Worm (Caenorhabditis elegans) whole organism, young adult: ENCODE data around the gene ZK809.9.

Experiments
- B0035.1 ChIP-seq: sonication (generic microtip); optimal IDR thresholded peaks from 2 replicates; lab custom pipeline; 2016; ENCODE audit warnings: missing genetic modification characterization, mild to moderate bottlenecking, missing compliant biosample characterization, missing genotype, missing genetic modification reagents
- B0336.3 ChIP-seq: fragments of 200-800 bp; sonication (Bioruptor generic); IDR thresholded peaks from 2 replicates; pipeline ENCODE4 v1.3.6; 2022; ENCODE audit warnings: missing genetic modification characterization, missing compliant biosample characterization
- C06A6.2 ChIP-seq: fragments of 200-800 bp; sonication (Bioruptor generic); conservative IDR thresholded peaks from 2 replicates; pipeline ENCODE4 v1.3.6; 2022; ENCODE audit warnings: missing genetic modification characterization, missing compliant biosample characterization
- F23B12.7 ChIP-seq: sonication (generic microtip); optimal IDR thresholded peaks from 2 replicates; lab custom pipeline; 2017; ENCODE audit warnings: missing genetic modification characterization, mild to moderate bottlenecking, missing compliant biosample characterization, antibody characterized with exemption, moderate library complexity; ENCODE audit not compliant: insufficient read depth
- F39B2.1 ChIP-seq: fragments of 200-800 bp; sonication (Bioruptor generic); IDR thresholded peaks from 2 replicates; pipeline ENCODE4 v1.3.6; 2022; ENCODE audit warnings: missing genetic modification reagents, missing genetic modification characterization, missing compliant biosample characterization
- F57A8.1 ChIP-seq: fragments of 200-800 bp; sonication (Bioruptor generic); optimal IDR thresholded peaks from 2 replicates; lab custom pipeline; 2018; ENCODE audit warnings: mild to moderate bottlenecking, missing genetic modification characterization, moderate library complexity, missing compliant biosample characterization
- K11D2.4 ChIP-seq: fragments of 200-800 bp; sonication (Bioruptor generic); IDR thresholded peaks from 2 replicates; pipeline ENCODE4 v1.3.6; 2022; ENCODE audit warnings: missing genetic modification reagents, missing genetic modification characterization, missing compliant biosample characterization
- T26A5.8 ChIP-seq: sonication (generic microtip); optimal IDR thresholded peaks from 2 replicates; lab custom pipeline; 2016; ENCODE audit warnings: missing genetic modification characterization, missing compliant biosample characterization
- ama-1 ChIP-seq, 3 experiments: fragments of 150-350 bp in 1 of 3; sonication (generic microtip) in 2 of 3; optimal IDR thresholded peaks; 2 replicates each; lab custom pipeline; 2014 to 2018; ENCODE audit warnings: missing biosample characterization in 2 of 3, missing genetic modification characterization in 2 of 3, missing genetic modification reagents in 2 of 3
- attf-3 ChIP-seq: fragments of 200-800 bp; sonication (Bioruptor generic); conservative IDR thresholded peaks from 2 replicates; pipeline ENCODE4 v1.3.6; 2022; ENCODE audit warnings: missing genetic modification reagents, missing genetic modification characterization, missing compliant biosample characterization
- attf-6 ChIP-seq: fragments of 200-800 bp; sonication (Bioruptor generic); IDR thresholded peaks from 2 replicates; pipeline ENCODE4 v1.3.6; 2022; ENCODE audit warnings: missing genetic modification reagents, missing genetic modification characterization, missing compliant biosample characterization
- bed-1 ChIP-seq: fragments of 200-800 bp; sonication (Bioruptor generic); IDR thresholded peaks from 2 replicates; pipeline ENCODE4 v1.3.6; 2022; ENCODE audit warnings: missing genetic modification reagents, missing genetic modification characterization, missing compliant biosample characterization
- ccch-3 ChIP-seq: fragments of 200-800 bp; sonication (Bioruptor generic); optimal IDR thresholded peaks from 2 replicates; lab custom pipeline; 2018; ENCODE audit warnings: mild to moderate bottlenecking, missing genetic modification characterization, missing compliant biosample characterization
- cebp-1 ChIP-seq, 2 experiments: fragments of 200-800 bp in 1 of 2; sonication (Bioruptor generic) in 1 of 2; sonication (generic microtip) in 1 of 2; IDR thresholded peaks in 1 of 2; optimal IDR thresholded peaks in 1 of 2; 2 replicates each; pipeline versions ENCODE4 v1.3.6 to Lab custom; 2017 to 2022; ENCODE audit warnings: missing compliant biosample characterization in 2 of 2, missing genetic modification characterization in 2 of 2, mild to moderate bottlenecking in 1 of 2, missing genetic modification reagents in 1 of 2, moderate library complexity in 1 of 2
- cebp-2 ChIP-seq: fragments of 200-800 bp; sonication (Bioruptor generic); IDR thresholded peaks from 2 replicates; pipeline ENCODE4 v1.3.6; 2022; ENCODE audit warnings: missing genetic modification characterization, missing compliant biosample characterization
- ceh-79 ChIP-seq: sonication (generic microtip); optimal IDR thresholded peaks from 2 replicates; lab custom pipeline; 2017; ENCODE audit warnings: mild to moderate bottlenecking, missing genetic modification characterization, missing compliant biosample characterization
- ceh-91 ChIP-seq: fragments of 200-800 bp; sonication (Bioruptor generic); IDR thresholded peaks from 2 replicates; pipeline ENCODE4 v1.3.6; 2022; ENCODE audit warnings: missing genetic modification reagents, missing genetic modification characterization, missing compliant biosample characterization
- dox-1 ChIP-seq: fragments of 200-800 bp; sonication (Bioruptor generic); IDR thresholded peaks from 2 replicates; pipeline ENCODE4 v1.3.6; 2022; ENCODE audit warnings: missing genetic modification reagents, missing genetic modification characterization, missing compliant biosample characterization
- dpff-1 ChIP-seq: sonication (generic microtip); optimal IDR thresholded peaks from 2 replicates; lab custom pipeline; 2017; ENCODE audit warnings: mild to moderate bottlenecking, missing genetic modification characterization, missing compliant biosample characterization
- egrh-3 ChIP-seq: fragments of 200-800 bp; sonication (Bioruptor generic); IDR thresholded peaks from 2 replicates; pipeline ENCODE4 v1.3.6; 2022; ENCODE audit warnings: missing genetic modification reagents, missing genetic modification characterization, missing compliant biosample characterization
- hlh-26 ChIP-seq: fragments of 200-800 bp; sonication (Bioruptor generic); conservative IDR thresholded peaks from 2 replicates; pipeline ENCODE4 v1.3.6; 2022; ENCODE audit warnings: missing genetic modification reagents, missing genetic modification characterization, missing compliant biosample characterization
- hsf-1 ChIP-seq: fragments of 200-800 bp; sonication (Bioruptor generic); IDR thresholded peaks from 2 replicates; pipeline ENCODE4 v1.3.6; 2022; ENCODE audit warnings: missing genetic modification reagents, missing genetic modification characterization, missing compliant biosample characterization
- let-526 ChIP-seq: fragments of 200-800 bp; sonication (Bioruptor generic); IDR thresholded peaks from 2 replicates; pipeline ENCODE4 v1.3.6; 2022; ENCODE audit warnings: missing genetic modification reagents, missing genetic modification characterization, missing compliant biosample characterization
- let-607 ChIP-seq, 2 experiments: fragments of 200-800 bp in 1 of 2; sonication (Bioruptor generic) in 1 of 2; sonication (generic microtip) in 1 of 2; optimal IDR thresholded peaks; 2 replicates each; lab custom pipeline; 2016 to 2018; ENCODE audit warnings: mild to moderate bottlenecking in 2 of 2, missing compliant biosample characterization in 2 of 2, missing genetic modification characterization in 2 of 2, moderate library complexity in 2 of 2, missing genotype in 1 of 2
- lin-54 ChIP-seq: fragments of 200-800 bp; sonication (Bioruptor generic); optimal IDR thresholded peaks from 2 replicates; lab custom pipeline; 2018; ENCODE audit warnings: mild to moderate bottlenecking, missing genetic modification characterization, missing compliant biosample characterization
- mcd-1 ChIP-seq: fragments of 200-800 bp; sonication (Bioruptor generic); IDR thresholded peaks from 2 replicates; pipeline ENCODE4 v1.3.6; 2022; ENCODE audit warnings: missing genetic modification reagents, missing genetic modification characterization, missing compliant biosample characterization
- nfya-1 ChIP-seq: sonication (generic microtip); optimal IDR thresholded peaks from 2 replicates; lab custom pipeline; 2017; ENCODE audit warnings: antibody characterized with exemption, missing compliant biosample characterization, missing genetic modification characterization, borderline replicate concordance; ENCODE audit not compliant: insufficient read depth
- nhr-120 ChIP-seq: fragments of 200-800 bp; sonication (Bioruptor generic); IDR thresholded peaks from 2 replicates; pipeline ENCODE4 v1.3.6; 2022; ENCODE audit warnings: missing genetic modification characterization, missing compliant biosample characterization
- nhr-80 ChIP-seq: sonication (generic microtip); optimal IDR thresholded peaks from 2 replicates; lab custom pipeline; 2016; ENCODE audit warnings: missing genetic modification characterization, missing compliant biosample characterization
- nhr-90 ChIP-seq: sonication (generic microtip); optimal IDR thresholded peaks from 2 replicates; lab custom pipeline; 2016; ENCODE audit warnings: missing genotype, mild to moderate bottlenecking, missing genetic modification characterization, missing compliant biosample characterization
- pha-4 ChIP-seq: fragments of 150-350 bp; sonication (generic microtip); optimal IDR thresholded peaks from 2 replicates; lab custom pipeline; 2014; ENCODE audit warnings: missing biosample characterization, missing genetic modification reagents, missing genetic modification characterization
- rec-8 ChIP-seq, 2 experiments: sonication (generic microtip); optimal IDR thresholded peaks; 2 replicates each; lab custom pipeline; 2016; ENCODE audit warnings: mild to moderate bottlenecking in 2 of 2, missing genetic modification characterization in 2 of 2, missing genetic modification reagents in 2 of 2, missing genotype in 2 of 2, missing biosample characterization in 1 of 2, missing compliant biosample characterization in 1 of 2, moderate library complexity in 1 of 2
- snpc-1.3 ChIP-seq: sonication (generic microtip); optimal IDR thresholded peaks from 2 replicates; lab custom pipeline; 2017; ENCODE audit warnings: missing genetic modification characterization, mild to moderate bottlenecking, missing compliant biosample characterization, antibody characterized with exemption, moderate library complexity, missing genotype, missing genetic modification reagents; ENCODE audit not compliant: insufficient read depth
- snpc-3.4 ChIP-seq: sonication (generic microtip); optimal IDR thresholded peaks from 2 replicates; lab custom pipeline; 2017; ENCODE audit warnings: missing genetic modification characterization, mild to moderate bottlenecking, missing compliant biosample characterization, antibody characterized with exemption, moderate library complexity, missing genotype, missing genetic modification reagents
- snpc-4 ChIP-seq, 5 experiments: fragments of 150-350 bp in 1 of 5; sonication (generic microtip) in 4 of 5; optimal IDR thresholded peaks; 2 replicates each; lab custom pipeline; 2014 to 2018; ENCODE audit warnings: missing genetic modification characterization in 5 of 5, missing biosample characterization in 3 of 5, antibody characterized with exemption in 2 of 5, mild to moderate bottlenecking in 2 of 5, missing compliant biosample characterization in 2 of 5, missing genotype in 2 of 5, moderate library complexity in 2 of 5, missing genetic modification reagents in 1 of 5
- somi-1 ChIP-seq: fragments of 200-800 bp; sonication (Bioruptor generic); optimal IDR thresholded peaks from 2 replicates; lab custom pipeline; 2018; ENCODE audit warnings: mild to moderate bottlenecking, missing genetic modification characterization, missing compliant biosample characterization
- tbx-9 ChIP-seq: sonication (generic microtip); optimal IDR thresholded peaks from 2 replicates; lab custom pipeline; 2016; ENCODE audit warnings: borderline replicate concordance, missing genetic modification characterization, inconsistent platforms, missing compliant biosample characterization
- zim-3 ChIP-seq: sonication (generic microtip); optimal IDR thresholded peaks from 2 replicates; lab custom pipeline; 2017; ENCODE audit warnings: mild to moderate bottlenecking, missing genetic modification characterization, moderate library complexity, missing compliant biosample characterization
- ztf-22 ChIP-seq: fragments of 200-800 bp; sonication (Bioruptor generic); optimal IDR thresholded peaks from 2 replicates; lab custom pipeline; 2018; ENCODE audit warnings: mild to moderate bottlenecking, missing genetic modification characterization, moderate library complexity, missing compliant biosample characterization
- ztf-3 ChIP-seq: fragments of 200-800 bp; sonication (Bioruptor generic); optimal IDR thresholded peaks from 2 replicates; lab custom pipeline; 2018; ENCODE audit warnings: mild to moderate bottlenecking, missing genetic modification characterization, missing compliant biosample characterization

The ZK809.9 gene

DNA sequence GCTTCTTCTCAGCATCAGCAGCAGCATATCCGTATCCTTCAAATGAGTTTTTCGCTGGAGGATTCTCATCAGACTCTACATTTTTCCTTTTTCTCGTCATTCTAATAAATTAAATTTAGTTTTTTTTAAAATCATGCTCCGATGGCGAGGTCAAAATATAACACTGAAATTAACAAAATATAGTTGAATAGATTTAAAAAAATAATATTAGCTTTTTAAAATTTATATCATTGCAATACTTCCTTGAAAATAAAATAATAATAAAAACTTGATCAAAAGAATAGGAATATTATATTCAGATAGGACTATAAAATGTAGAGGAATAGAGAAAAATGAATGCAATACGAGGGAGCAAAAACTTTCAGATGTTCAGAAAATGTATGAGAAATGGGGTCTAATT lies 22.9 kb downstream of the ZK809.9 start, which contains the start of gene ZK792.5:
TSS of gene ZK792.5 (minus strand) at position 101 of the 400 bp plus-strand sequence.
- TF ChIP-seq nhr-120 (no peak), attf-6 (0 out of 2 replicates have a peak, but pooled peaks have one; percentile 1)

DNA sequence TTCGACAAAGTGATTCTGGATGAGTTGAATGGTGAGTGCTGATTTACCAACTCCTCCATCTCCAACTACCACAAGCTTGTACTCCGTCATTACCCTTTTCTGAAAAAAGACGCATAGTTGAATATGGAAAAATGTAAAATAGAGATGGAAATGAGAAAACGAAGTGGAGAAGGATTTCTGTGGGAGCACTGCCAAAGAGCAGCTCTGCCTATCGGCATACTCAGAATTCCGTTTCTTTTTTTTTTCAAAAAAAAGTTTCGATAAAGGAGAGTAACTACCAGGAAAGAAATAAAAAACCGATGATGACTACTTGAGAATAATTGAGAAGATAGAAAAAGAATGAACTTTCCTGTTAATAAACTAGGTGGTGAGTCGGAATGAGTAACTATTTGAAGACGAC lies 25.9 kb downstream of the ZK809.9 start, which contains the start of gene let-60:
TSS of gene let-60 (minus strand) at position 101 of the 400 bp plus-strand sequence.
- TF ChIP-seq egrh-3 = no peak
- TF ChIP-seq mcd-1 (GFP tag; lab: Robert Waterston, UW) = no peak
- no peak for TF ChIP-seq nhr-80
- no peak for TF ChIP-seq dox-1 (GFP tag; lab: Robert Waterston, UW)
- no peak for TF ChIP-seq F57A8.1

DNA sequence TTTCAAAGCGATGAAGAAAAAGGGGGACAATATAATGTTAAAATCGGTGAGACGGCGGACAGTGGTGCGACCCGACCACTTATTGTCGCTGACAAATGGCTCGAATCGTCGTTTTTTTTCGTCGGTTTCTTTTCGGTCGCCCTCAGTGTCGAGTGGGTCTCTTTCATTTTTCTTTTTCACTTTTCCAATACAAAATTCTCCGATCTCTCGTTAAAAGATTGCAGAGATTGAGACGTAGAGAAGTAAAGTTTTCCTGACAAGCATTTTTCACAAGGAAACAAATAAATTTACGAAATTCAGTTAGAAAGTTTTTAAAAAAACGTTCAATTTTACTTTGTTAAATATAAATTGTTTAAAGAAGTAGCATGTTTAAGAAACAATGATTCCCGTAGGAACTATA lies 26.4 kb downstream of the ZK809.9 start:
- TF ChIP-seq nhr-80 = peak; percentile 12
- no peak for TF ChIP-seq C06A6.2 (GFP tag; lab: Robert Waterston, UW)
- no peak for TF ChIP-seq K11D2.4 (GFP tag; lab: Robert Waterston, UW)
- TF ChIP-seq snpc-4 (GFP tag; optimal IDR thresholded peaks at IDR 0.05; lab: Kevin White, UChicago) = no peak
- peak in 1 of 4 experiments; percentile 25 for TF ChIP-seq snpc-4 (tag; optimal IDR thresholded peaks at IDR 0.05; lab: Kevin White, UChicago)
- no peak for TF ChIP-seq cebp-1 (GFP tag; IDR thresholded peaks at IDR 0.05; lab: Robert Waterston, UW)
- peak; percentile 22 for TF ChIP-seq cebp-1 (tag; optimal IDR thresholded peaks at IDR 0.05; lab: Kevin White, UChicago)
- TF ChIP-seq, all 124 proteins: peak for 3

DNA sequence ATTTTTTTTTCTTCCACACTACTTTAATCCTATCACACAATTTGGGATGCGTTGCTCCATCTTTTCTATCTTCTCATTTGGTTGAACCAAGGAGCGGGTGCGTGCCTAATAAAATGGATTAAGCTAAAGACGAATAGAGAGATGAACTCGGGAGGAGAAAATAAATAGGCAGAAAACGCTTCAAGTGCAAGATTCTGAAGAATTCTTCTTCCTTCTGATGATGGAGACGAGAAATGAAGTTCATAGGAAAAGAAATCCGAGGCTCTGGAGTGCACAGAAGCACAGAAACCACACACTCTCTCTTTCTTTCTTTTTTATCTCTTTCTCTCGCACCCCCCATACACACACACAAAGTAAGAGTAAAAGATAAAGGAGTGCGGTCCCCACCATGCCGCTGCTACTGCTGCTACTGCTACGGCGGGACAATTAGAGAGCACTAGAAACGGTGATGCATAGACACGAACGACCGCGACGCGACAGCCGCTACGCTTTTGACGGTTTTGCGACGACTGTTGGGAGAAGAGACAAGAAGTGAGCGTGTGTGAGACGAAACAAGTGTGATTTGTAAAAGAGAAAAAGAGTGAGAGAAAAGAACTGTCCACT lies 27.1 kb downstream of the ZK809.9 start:
- TF ChIP-seq hlh-26 = no peak
- no peak for TF ChIP-seq B0035.1 (tag; lab: Kevin White, UChicago)
- TF ChIP-seq ztf-3 (GFP tag; lab: Kevin White, UChicago) = no peak
- TF ChIP-seq snpc-3.4 (tag; lab: Kevin White, UChicago) = no peak
- no peak for TF ChIP-seq ceh-79 (tag; lab: Kevin White, UChicago)
- peak in 1 of 2 experiments; percentile 53 for TF ChIP-seq let-607 (tag; optimal IDR thresholded peaks at IDR 0.05; lab: Kevin White, UChicago)
- no peak for TF ChIP-seq snpc-1.3 (tag; lab: Kevin White, UChicago)
- TF ChIP-seq nfya-1 (tag; lab: Kevin White, UChicago) = no peak
- no peak for TF ChIP-seq hsf-1 (GFP tag; lab: Robert Waterston, UW)
- TF ChIP-seq rec-8 (tag; optimal IDR thresholded peaks at IDR 0.05; lab: Kevin White, UChicago) = no peak
- no peak for TF ChIP-seq dpff-1
- no peak for TF ChIP-seq ceh-91
- TF ChIP-seq zim-3 (tag; lab: Kevin White, UChicago) = no peak
- no peak for TF ChIP-seq F23B12.7 (tag; lab: Kevin White, UChicago)
- no peak for TF ChIP-seq T26A5.8
- no peak for TF ChIP-seq attf-3 (GFP tag; lab: Robert Waterston, UW)
- no peak for TF ChIP-seq ccch-3 (GFP tag; lab: Kevin White, UChicago)
- TF ChIP-seq bed-1 = no peak
- TF ChIP-seq tbx-9 (tag; lab: Kevin White, UChicago) = no peak
- peak; percentile 86 for TF ChIP-seq B0336.3 (GFP tag; lab: Robert Waterston, UW)
- TF ChIP-seq attf-6 = no peak
- no peak for TF ChIP-seq somi-1 (GFP tag; lab: Kevin White, UChicago)
- no peak for TF ChIP-seq pha-4
- TF ChIP-seq ama-1 (optimal IDR thresholded peaks at IDR 0.05; lab: Kevin White, UChicago) = no peak
- no peak for TF ChIP-seq ama-1 (GFP tag; optimal IDR thresholded peaks at IDR 0.05; lab: Kevin White, UChicago)
- TF ChIP-seq lin-54 = peak; percentile 34
- peak; percentile 79 for TF ChIP-seq ztf-22
- peak; percentile 69 for TF ChIP-seq nhr-90 (tag; lab: Kevin White, UChicago)
- no peak for TF ChIP-seq F57A8.1
- no peak for TF ChIP-seq let-526
- TF ChIP-seq cebp-2 (GFP tag; lab: Robert Waterston, UW) = no peak
- no peak for TF ChIP-seq F39B2.1 (GFP tag; lab: Robert Waterston, UW)
